Worm (Caenorhabditis elegans) whole organism, L4 larva: ENCODE results near the gene ubc-19.

ENCODE experiments used
- R02D3.7 ChIP-seq: fragments of 150-350 bp; sonication (generic microtip); optimal IDR thresholded peaks from 3 replicates; lab custom pipeline; 2014; ENCODE audit warnings: missing biosample characterization, missing genetic modification characterization
- T20F7.1 ChIP-seq: fragments of 200-800 bp; sonication (Bioruptor generic); optimal IDR thresholded peaks from 2 replicates; lab custom pipeline; 2018; ENCODE audit warnings: mild to moderate bottlenecking, missing genetic modification characterization, missing compliant biosample characterization
- nhr-28 ChIP-seq: fragments of 150-350 bp; optimal IDR thresholded peaks from 2 replicates; lab custom pipeline; 2014; ENCODE audit warnings: missing biosample characterization, missing genetic modification characterization
- pqm-1 ChIP-seq: sonication (generic microtip); optimal IDR thresholded peaks from 2 replicates; lab custom pipeline; 2017; ENCODE audit warnings: missing biosample characterization, missing genetic modification characterization
- zag-1 ChIP-seq: fragments of 150-350 bp; optimal IDR thresholded peaks from 2 replicates; lab custom pipeline; 2014; ENCODE audit warnings: missing biosample characterization, missing genetic modification characterization
- zfp-2 ChIP-seq: sonication (generic microtip); optimal IDR thresholded peaks from 2 replicates; lab custom pipeline; 2016; ENCODE audit warnings: mild to moderate bottlenecking, missing genetic modification characterization, missing compliant biosample characterization
- ztf-11 ChIP-seq: fragments of 150-350 bp; optimal IDR thresholded peaks from 2 replicates; lab custom pipeline; 2014; ENCODE audit warnings: missing biosample characterization, missing genetic modification characterization

DNA sequence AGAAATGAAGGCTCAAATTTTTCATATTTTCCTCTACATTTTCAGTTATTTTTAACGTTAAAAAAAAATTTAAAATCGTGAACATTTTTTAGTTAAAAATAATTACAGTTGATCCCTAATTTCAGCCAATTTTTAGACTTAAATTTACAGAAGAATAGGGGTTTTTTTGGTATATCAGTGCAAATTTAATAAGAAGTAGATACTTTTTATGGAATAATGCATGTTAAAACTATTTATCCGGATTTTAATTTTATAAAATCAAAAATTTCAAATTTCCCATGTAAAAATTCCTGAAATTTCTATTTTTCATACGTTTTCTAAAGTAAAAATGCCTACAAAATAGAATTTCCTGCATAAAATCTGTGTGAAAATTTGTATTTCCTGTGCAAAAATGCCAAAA, 34.5 kb upstream of the ubc-19 start:
- TF ChIP-seq T20F7.1 (GFP tag; lab: Kevin White, UChicago) = no peak
- no peak for TF ChIP-seq zfp-2 (tag; lab: Kevin White, UChicago)
- no peak for TF ChIP-seq nhr-28
- no peak for TF ChIP-seq pqm-1 (tag; lab: Kevin White, UChicago)
- TF ChIP-seq R02D3.7 (tag; lab: Kevin White, UChicago) = no peak
- TF ChIP-seq zag-1 (tag; lab: Kevin White, UChicago) = no peak
- no peak for TF ChIP-seq ztf-11 (tag; lab: Kevin White, UChicago)
